Worm (Caenorhabditis elegans) whole organism, young adult: ENCODE data around the gene ncs-6.
A peak's percentile ranks its signal among the peaks of the same experiment; 100 is the strongest.
"Not testable (repeated sequence)": the region's sequence is repeated elsewhere in the genome, so short reads cannot be mapped to it uniquely, and the experiment has no call there.

Experiments
- B0035.1 ChIP-seq: sonication (generic microtip); optimal IDR thresholded peaks from 2 replicates; lab custom pipeline; 2016; ENCODE audit warnings: missing genetic modification characterization, mild to moderate bottlenecking, missing compliant biosample characterization, missing genotype, missing genetic modification reagents
- B0336.3 ChIP-seq: fragments of 200-800 bp; sonication (Bioruptor generic); IDR thresholded peaks from 2 replicates; pipeline ENCODE4 v1.3.6; 2022; ENCODE audit warnings: missing genetic modification characterization, missing compliant biosample characterization
- D2030.7 ChIP-seq: fragments of 200-800 bp; sonication (Bioruptor generic); IDR thresholded peaks from 2 replicates; pipeline ENCODE4 v1.3.6; 2022; ENCODE audit warnings: missing genetic modification reagents, missing genetic modification characterization, missing compliant biosample characterization
- F10E7.11 ChIP-seq: sonication (generic microtip); optimal IDR thresholded peaks from 2 replicates; lab custom pipeline; 2017; ENCODE audit warnings: mild to moderate bottlenecking, missing genetic modification characterization, moderate library complexity, missing compliant biosample characterization
- F39B2.1 ChIP-seq: fragments of 200-800 bp; sonication (Bioruptor generic); IDR thresholded peaks from 2 replicates; pipeline ENCODE4 v1.3.6; 2022; ENCODE audit warnings: missing genetic modification reagents, missing genetic modification characterization, missing compliant biosample characterization
- Y53F4B.3 ChIP-seq: fragments of 200-800 bp; sonication (Bioruptor generic); IDR thresholded peaks from 2 replicates; pipeline ENCODE4 v1.3.6; 2022; ENCODE audit warnings: missing genetic modification reagents, missing genetic modification characterization, missing compliant biosample characterization
- Y53G8AR.9 ChIP-seq: fragments of 200-800 bp; sonication (Bioruptor generic); conservative IDR thresholded peaks from 2 replicates; pipeline ENCODE4 v1.3.6; 2022; ENCODE audit warnings: missing genetic modification reagents, missing genetic modification characterization, missing compliant biosample characterization
- Y56A3A.18 ChIP-seq: fragments of 200-800 bp; sonication (Bioruptor generic); IDR thresholded peaks from 2 replicates; pipeline ENCODE4 v1.3.6; 2022; ENCODE audit warnings: missing genetic modification reagents, missing genetic modification characterization, missing compliant biosample characterization
- Y95B8A.8 ChIP-seq: fragments of 200-800 bp; sonication (Bioruptor generic); IDR thresholded peaks from 2 replicates; pipeline ENCODE4 v1.3.6; 2022; ENCODE audit warnings: missing genetic modification reagents, missing genetic modification characterization, missing compliant biosample characterization
- akir-1 ChIP-seq: fragments of 200-800 bp; sonication (Bioruptor generic); optimal IDR thresholded peaks from 2 replicates; lab custom pipeline; 2018; ENCODE audit warnings: mild to moderate bottlenecking, missing genetic modification characterization, moderate library complexity, missing compliant biosample characterization
- ama-1 ChIP-seq, 3 experiments: fragments of 150-350 bp in 1 of 3; sonication (generic microtip) in 2 of 3; optimal IDR thresholded peaks; 2 replicates each; lab custom pipeline; 2014 to 2018; ENCODE audit warnings: missing biosample characterization in 2 of 3, missing genetic modification characterization in 2 of 3, missing genetic modification reagents in 2 of 3
- atf-7 ChIP-seq: sonication (generic microtip); optimal IDR thresholded peaks from 2 replicates; lab custom pipeline; 2017; ENCODE audit warnings: mild to moderate bottlenecking, missing genetic modification characterization, missing compliant biosample characterization
- athp-1 ChIP-seq: sonication (generic microtip); optimal IDR thresholded peaks from 2 replicates; lab custom pipeline; 2017; ENCODE audit warnings: mild to moderate bottlenecking, missing genetic modification characterization, missing compliant biosample characterization
- attf-3 ChIP-seq: fragments of 200-800 bp; sonication (Bioruptor generic); conservative IDR thresholded peaks from 2 replicates; pipeline ENCODE4 v1.3.6; 2022; ENCODE audit warnings: missing genetic modification reagents, missing genetic modification characterization, missing compliant biosample characterization
- attf-5 ChIP-seq: fragments of 200-800 bp; sonication (Bioruptor generic); optimal IDR thresholded peaks from 2 replicates; lab custom pipeline; 2018; ENCODE audit warnings: mild to moderate bottlenecking, missing genetic modification characterization, missing compliant biosample characterization
- ccch-3 ChIP-seq: fragments of 200-800 bp; sonication (Bioruptor generic); optimal IDR thresholded peaks from 2 replicates; lab custom pipeline; 2018; ENCODE audit warnings: mild to moderate bottlenecking, missing genetic modification characterization, missing compliant biosample characterization
- ceh-27 ChIP-seq: fragments of 200-800 bp; sonication (Bioruptor generic); optimal IDR thresholded peaks from 2 replicates; lab custom pipeline; 2018; ENCODE audit warnings: mild to moderate bottlenecking, missing genetic modification characterization, moderate library complexity, missing compliant biosample characterization
- ceh-40 ChIP-seq: fragments of 200-800 bp; sonication (Bioruptor generic); IDR thresholded peaks from 2 replicates; pipeline ENCODE4 v1.3.6; 2022; ENCODE audit warnings: missing genetic modification characterization, missing compliant biosample characterization
- ceh-79 ChIP-seq: sonication (generic microtip); optimal IDR thresholded peaks from 2 replicates; lab custom pipeline; 2017; ENCODE audit warnings: mild to moderate bottlenecking, missing genetic modification characterization, missing compliant biosample characterization
- egl-18 ChIP-seq: fragments of 200-800 bp; sonication (Bioruptor generic); IDR thresholded peaks from 2 replicates; pipeline ENCODE4 v1.3.6; 2022; ENCODE audit warnings: missing genetic modification reagents, missing genetic modification characterization, missing compliant biosample characterization
- egl-44 ChIP-seq: fragments of 200-800 bp; sonication (Bioruptor generic); IDR thresholded peaks from 2 replicates; pipeline ENCODE4 v1.3.6; 2022; ENCODE audit warnings: missing genetic modification reagents, missing genetic modification characterization, missing compliant biosample characterization
- egrh-3 ChIP-seq: fragments of 200-800 bp; sonication (Bioruptor generic); IDR thresholded peaks from 2 replicates; pipeline ENCODE4 v1.3.6; 2022; ENCODE audit warnings: missing genetic modification reagents, missing genetic modification characterization, missing compliant biosample characterization
- ekl-4 ChIP-seq: fragments of 200-800 bp; sonication (Bioruptor generic); IDR thresholded peaks from 2 replicates; pipeline ENCODE4 v1.3.6; 2022; ENCODE audit warnings: missing genetic modification reagents, missing genetic modification characterization, missing compliant biosample characterization
- him-1 ChIP-seq: sonication (generic microtip); optimal IDR thresholded peaks from 2 replicates; lab custom pipeline; 2016; ENCODE audit warnings: missing genotype, missing genetic modification reagents, missing genetic modification characterization, missing compliant biosample characterization
- hmg-1.2 ChIP-seq: fragments of 200-800 bp; sonication (Bioruptor generic); IDR thresholded peaks from 2 replicates; pipeline ENCODE4 v1.3.6; 2022; ENCODE audit warnings: missing genetic modification reagents, missing genetic modification characterization, missing compliant biosample characterization
- lin-26 ChIP-seq: fragments of 200-800 bp; sonication (Bioruptor generic); IDR thresholded peaks from 2 replicates; pipeline ENCODE4 v1.3.6; 2022; ENCODE audit warnings: missing genetic modification reagents, missing genetic modification characterization, missing compliant biosample characterization
- lin-54 ChIP-seq: fragments of 200-800 bp; sonication (Bioruptor generic); optimal IDR thresholded peaks from 2 replicates; lab custom pipeline; 2018; ENCODE audit warnings: mild to moderate bottlenecking, missing genetic modification characterization, missing compliant biosample characterization
- lir-1 ChIP-seq: fragments of 200-800 bp; sonication (Bioruptor generic); conservative IDR thresholded peaks from 2 replicates; pipeline ENCODE4 v1.3.6; 2022; ENCODE audit warnings: missing genetic modification reagents, missing genetic modification characterization, missing compliant biosample characterization
- madf-10 ChIP-seq: sonication (generic microtip); optimal IDR thresholded peaks from 2 replicates; lab custom pipeline; 2016; ENCODE audit warnings: mild to moderate bottlenecking, missing genetic modification characterization, missing compliant biosample characterization
- mcd-1 ChIP-seq: fragments of 200-800 bp; sonication (Bioruptor generic); IDR thresholded peaks from 2 replicates; pipeline ENCODE4 v1.3.6; 2022; ENCODE audit warnings: missing genetic modification reagents, missing genetic modification characterization, missing compliant biosample characterization
- mel-28 ChIP-seq: sonication (generic microtip); optimal IDR thresholded peaks from 2 replicates; lab custom pipeline; 2016; ENCODE audit warnings: borderline replicate concordance, mild to moderate bottlenecking, missing genetic modification characterization, missing compliant biosample characterization
- mes-4 ChIP-seq: sonication (generic microtip); optimal IDR thresholded peaks from 2 replicates; lab custom pipeline; 2016; ENCODE audit warnings: missing genotype, missing genetic modification characterization, missing compliant biosample characterization
- mxl-1 ChIP-seq: sonication (generic microtip); optimal IDR thresholded peaks from 2 replicates; lab custom pipeline; 2016; ENCODE audit warnings: missing genetic modification characterization, missing compliant biosample characterization
- nfyb-1 ChIP-seq: fragments of 200-800 bp; sonication (Bioruptor generic); IDR thresholded peaks from 2 replicates; pipeline ENCODE4 v1.3.6; 2022; ENCODE audit warnings: missing genetic modification reagents, missing genetic modification characterization, missing compliant biosample characterization
- nhr-120 ChIP-seq: fragments of 200-800 bp; sonication (Bioruptor generic); IDR thresholded peaks from 2 replicates; pipeline ENCODE4 v1.3.6; 2022; ENCODE audit warnings: missing genetic modification characterization, missing compliant biosample characterization
- nhr-179 ChIP-seq: sonication (generic microtip); optimal IDR thresholded peaks from 2 replicates; lab custom pipeline; 2016; ENCODE audit warnings: mild to moderate bottlenecking, missing genetic modification characterization, missing compliant biosample characterization
- nhr-80 ChIP-seq: sonication (generic microtip); optimal IDR thresholded peaks from 2 replicates; lab custom pipeline; 2016; ENCODE audit warnings: missing genetic modification characterization, missing compliant biosample characterization
- nhr-90 ChIP-seq: sonication (generic microtip); optimal IDR thresholded peaks from 2 replicates; lab custom pipeline; 2016; ENCODE audit warnings: missing genotype, mild to moderate bottlenecking, missing genetic modification characterization, missing compliant biosample characterization
- rec-8 ChIP-seq, 2 experiments: sonication (generic microtip); optimal IDR thresholded peaks; 2 replicates each; lab custom pipeline; 2016; ENCODE audit warnings: mild to moderate bottlenecking in 2 of 2, missing genetic modification characterization in 2 of 2, missing genetic modification reagents in 2 of 2, missing genotype in 2 of 2, missing biosample characterization in 1 of 2, missing compliant biosample characterization in 1 of 2, moderate library complexity in 1 of 2
- repo-1 ChIP-seq: sonication (generic microtip); optimal IDR thresholded peaks from 2 replicates; lab custom pipeline; 2017; ENCODE audit warnings: mild to moderate bottlenecking, missing genetic modification characterization, missing compliant biosample characterization
- somi-1 ChIP-seq: fragments of 200-800 bp; sonication (Bioruptor generic); optimal IDR thresholded peaks from 2 replicates; lab custom pipeline; 2018; ENCODE audit warnings: mild to moderate bottlenecking, missing genetic modification characterization, missing compliant biosample characterization
- tbx-9 ChIP-seq: sonication (generic microtip); optimal IDR thresholded peaks from 2 replicates; lab custom pipeline; 2016; ENCODE audit warnings: borderline replicate concordance, missing genetic modification characterization, inconsistent platforms, missing compliant biosample characterization
- ztf-18 ChIP-seq: sonication (generic microtip); optimal IDR thresholded peaks from 2 replicates; lab custom pipeline; 2016; ENCODE audit warnings: missing genotype, mild to moderate bottlenecking, missing genetic modification characterization, missing compliant biosample characterization
- ztf-26 ChIP-seq: sonication (generic microtip); optimal IDR thresholded peaks from 2 replicates; lab custom pipeline; 2017; ENCODE audit warnings: missing genetic modification characterization, missing compliant biosample characterization
- ztf-3 ChIP-seq: fragments of 200-800 bp; sonication (Bioruptor generic); optimal IDR thresholded peaks from 2 replicates; lab custom pipeline; 2018; ENCODE audit warnings: mild to moderate bottlenecking, missing genetic modification characterization, missing compliant biosample characterization

The ncs-6 gene

ce11 chrII:3569118-3569517, 40.8 kb upstream of the ncs-6 start, which contains the start of gene clec-127:
Gene clec-127 (minus strand): TSS chrII:3569218.
- no peak for TF ChIP-seq ama-1 (optimal IDR thresholded peaks at IDR 0.05; lab: Kevin White, UChicago)
- TF ChIP-seq ama-1 (GFP tag; optimal IDR thresholded peaks at IDR 0.05; lab: Kevin White, UChicago) = no peak
- TF ChIP-seq B0336.3 (GFP tag; lab: Robert Waterston, UW) = no peak
- TF ChIP-seq atf-7 (tag; lab: Kevin White, UChicago) = no peak
- no peak for TF ChIP-seq ztf-26 (tag; lab: Kevin White, UChicago)
- no peak for TF ChIP-seq hmg-1.2
- TF ChIP-seq egl-44 (GFP tag; lab: Robert Waterston, UW) = no peak
- no peak for TF ChIP-seq ccch-3 (GFP tag; lab: Kevin White, UChicago)
- no peak for TF ChIP-seq mel-28
- no peak for TF ChIP-seq ztf-3 (GFP tag; lab: Kevin White, UChicago)
- no peak for TF ChIP-seq ceh-27 (GFP tag; lab: Kevin White, UChicago)
- TF ChIP-seq nhr-120 = no peak
- no peak for TF ChIP-seq nhr-179
- TF ChIP-seq attf-3 (GFP tag; lab: Robert Waterston, UW) = no peak
- TF ChIP-seq B0035.1 (tag; lab: Kevin White, UChicago) = no peak
- no peak for TF ChIP-seq akir-1
- TF ChIP-seq Y53F4B.3 (GFP tag; lab: Robert Waterston, UW) = no peak
- TF ChIP-seq repo-1 (tag; lab: Kevin White, UChicago) = no peak

- TF ChIP-seq F10E7.11 (tag; lab: Kevin White, UChicago) = peak; percentile 13
- peak; percentile 86 for TF ChIP-seq nfyb-1 (GFP tag; lab: Robert Waterston, UW)
- TF ChIP-seq Y53G8AR.9 (GFP tag; lab: Robert Waterston, UW) = peak; percentile 72
- TF ChIP-seq D2030.7 = peak; percentile 90
- peak; percentile 73; the same call in 1 of the 2 replicates for TF ChIP-seq ekl-4 (GFP tag; lab: Robert Waterston, UW)
- TF ChIP-seq ceh-27 (GFP tag; lab: Kevin White, UChicago) = peak; percentile 60
- 0 out of 2 replicates have a peak, but pooled peaks have one; percentile 38 for TF ChIP-seq Y95B8A.8
- TF ChIP-seq F39B2.1 (GFP tag; lab: Robert Waterston, UW) = 0 out of 2 replicates have a peak, but pooled peaks have one; percentile 52
- peak; percentile 50 for TF ChIP-seq ztf-18 (tag; lab: Kevin White, UChicago)
- TF ChIP-seq lin-54 (GFP tag; lab: Kevin White, UChicago) = peak; percentile 55
- TF ChIP-seq Y56A3A.18 = peak; percentile 84
- TF ChIP-seq ceh-79 = peak; percentile 76
- TF ChIP-seq nhr-120 = 0 out of 2 replicates have a peak, but pooled peaks have one; percentile 18
- peak; percentile 34 for TF ChIP-seq mxl-1 (tag; lab: Kevin White, UChicago)
- peak; percentile 14 for TF ChIP-seq nhr-80 (tag; lab: Kevin White, UChicago)
- TF ChIP-seq mcd-1 (GFP tag; lab: Robert Waterston, UW) = peak; percentile 69
- TF ChIP-seq lir-1 (GFP tag; lab: Robert Waterston, UW) = peak; percentile 64; the same call in 1 of the 2 replicates
- TF ChIP-seq hmg-1.2 = peak; percentile 74
- TF ChIP-seq egl-18 (GFP tag; lab: Robert Waterston, UW) = 0 out of 2 replicates have a peak, but pooled peaks have one; percentile 39
- peak; percentile 46 for TF ChIP-seq repo-1 (tag; lab: Kevin White, UChicago)
- TF ChIP-seq ama-1 (optimal IDR thresholded peaks at IDR 0.05; lab: Kevin White, UChicago) = not testable (repeated sequence)
- peak; percentile 69 for TF ChIP-seq ama-1 (GFP tag; optimal IDR thresholded peaks at IDR 0.05; lab: Kevin White, UChicago)
- TF ChIP-seq egrh-3 (GFP tag; lab: Robert Waterston, UW) = peak; percentile 46; the same call in 1 of the 2 replicates
- TF ChIP-seq madf-10 (tag; lab: Kevin White, UChicago) = peak; percentile 64
- TF ChIP-seq B0336.3 (GFP tag; lab: Robert Waterston, UW) = peak; percentile 77
- peak; percentile 92 for TF ChIP-seq him-1 (tag; lab: Kevin White, UChicago)
- peak; percentile 61; the same call in 1 of the 2 replicates for TF ChIP-seq ceh-40 (GFP tag; lab: Robert Waterston, UW)
- TF ChIP-seq tbx-9 (tag; lab: Kevin White, UChicago) = peak; percentile 30
- TF ChIP-seq egl-44 (GFP tag; lab: Robert Waterston, UW) = 0 out of 2 replicates have a peak, but pooled peaks have one; percentile 62
- TF ChIP-seq ztf-26 (tag; lab: Kevin White, UChicago) = peak; percentile 68
- TF ChIP-seq rec-8 (tag; optimal IDR thresholded peaks at IDR 0.05; lab: Kevin White, UChicago) = peak; percentile 53 to 72
- TF ChIP-seq somi-1 (GFP tag; lab: Kevin White, UChicago) = peak; percentile 41
- TF ChIP-seq nhr-90 = peak; percentile 81
- TF ChIP-seq lin-26 (GFP tag; lab: Robert Waterston, UW) = peak; percentile 97
- peak; percentile 46 for TF ChIP-seq attf-5 (GFP tag; lab: Kevin White, UChicago)
- TF ChIP-seq athp-1 (tag; lab: Kevin White, UChicago) = peak; percentile 81
- TF ChIP-seq mes-4 (tag; lab: Kevin White, UChicago) = peak; percentile 70
Observed at ce11 chrII:3567576-3567975, 39.3 kb upstream of the ncs-6 start.
